Fruit fly (Drosophila melanogaster) S2 (cell line): Measurements from ENCODE around the gene sra.

ENCODE experiments used
- CG8478 ChIP-seq: fragments of >200 bp; optimal IDR thresholded peaks from 2 replicates; lab custom pipeline; 2018
- CTCF ChIP-seq, 2 experiments: fragments of >200 bp; optimal IDR thresholded peaks; 2 replicates each; lab custom pipeline; 2018

DNA sequence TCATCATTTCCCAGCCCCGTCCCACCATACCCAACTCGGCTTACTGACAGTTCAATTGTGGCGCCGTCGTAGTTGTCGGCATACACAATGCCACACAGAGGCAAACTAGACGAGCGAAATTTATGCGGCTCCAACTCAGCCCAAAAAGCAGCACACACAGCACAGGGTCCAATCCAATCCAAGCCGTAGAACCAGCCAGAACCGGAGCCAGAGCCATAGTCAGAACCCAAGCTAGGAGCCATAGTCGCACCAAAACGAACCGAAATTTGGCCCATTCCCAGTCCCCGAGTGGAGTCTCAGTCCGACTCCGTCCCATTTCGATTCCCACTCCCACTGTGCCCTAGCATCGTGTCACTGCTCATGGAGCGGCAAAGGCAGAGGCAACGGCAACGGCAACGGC, 34.1 kb downstream of the sra start:
- TF ChIP-seq CG8478 (lab: Kevin White, UChicago): no peak
- no peak for TF ChIP-seq CTCF (optimal IDR thresholded peaks at IDR 0.05; lab: Kevin White, UChicago)
